Worm (Caenorhabditis elegans) whole organism, midembryonic: ENCODE data around the gene F27B10.1.

Experiments
- T22C8.4 ChIP-seq: fragments of 200-800 bp; sonication (Bioruptor generic); IDR thresholded peaks from 2 replicates; pipeline ENCODE4 v1.3.6; 2022; ENCODE audit warnings: missing genetic modification characterization, missing compliant biosample characterization
- flt-1 ChIP-seq: fragments of 200-800 bp; sonication (Bioruptor generic); IDR thresholded peaks from 2 replicates; pipeline ENCODE4 v1.3.6; 2022; ENCODE audit warnings: missing genetic modification characterization, missing compliant biosample characterization
- ref-1 ChIP-seq: fragments of 200-800 bp; sonication (Bioruptor generic); conservative IDR thresholded peaks from 2 replicates; pipeline ENCODE4 v1.3.6; 2022; ENCODE audit warnings: missing genetic modification reagents, missing genetic modification characterization, missing compliant biosample characterization
- ztf-23 ChIP-seq: fragments of 200-800 bp; sonication (Bioruptor generic); IDR thresholded peaks from 2 replicates; pipeline ENCODE4 v1.3.6; 2022; ENCODE audit warnings: missing genetic modification reagents, missing genetic modification characterization, missing compliant biosample characterization
- ztf-29 ChIP-seq: fragments of 200-800 bp; sonication (Bioruptor generic); IDR thresholded peaks from 2 replicates; pipeline ENCODE4 v1.3.6; 2022; ENCODE audit warnings: missing genetic modification reagents, missing genetic modification characterization, missing compliant biosample characterization

ce11 chrV:7103247-7103646 lies 30.8 kb downstream of the F27B10.1 start, which contains the start of gene odr-2:
- TF ChIP-seq flt-1 (GFP tag; lab: Robert Waterston, UW): no peak
- no peak for TF ChIP-seq T22C8.4
- no peak for TF ChIP-seq ref-1
- TF ChIP-seq ztf-29 (GFP tag; lab: Robert Waterston, UW): no peak
- no peak for TF ChIP-seq ztf-23
